Worm (Caenorhabditis elegans): ENCODE measurements around the gene fbxa-142.

ce11 chrV:16142371-16142770 is 11.2 kb upstream of the fbxa-142 start, which contains the start of gene fbxa-18:
- TF ChIP-seq C06A6.2 (GFP tag; conservative IDR thresholded peaks at IDR 0.05) (no peak), K11D2.4 (GFP tag; IDR thresholded peaks at IDR 0.05) (no peak), snpc-4 (GFP tag; optimal IDR thresholded peaks at IDR 0.05) (no peak), snpc-4 (tag; optimal IDR thresholded peaks at IDR 0.05) (no peak), unc-130 (GFP tag; optimal IDR thresholded peaks at IDR 0.05) (no peak), mel-28 (tag; optimal IDR thresholded peaks at IDR 0.05; ENCODE audit: borderline replicate concordance) (no peak), nhr-179 (tag; optimal IDR thresholded peaks at IDR 0.05) (no peak), B0336.3 (GFP tag; IDR thresholded peaks at IDR 0.05) (no peak), F49E8.2 (tag; optimal IDR thresholded peaks at IDR 0.05; ENCODE audit: insufficient read depth) (no peak), aptf-2 (GFP tag; conservative IDR thresholded peaks at IDR 0.05) (no peak), hlh-26 (GFP tag; conservative IDR thresholded peaks at IDR 0.05) (no peak), mes-4 (tag; optimal IDR thresholded peaks at IDR 0.05) (no peak), bed-1 (GFP tag; IDR thresholded peaks at IDR 0.05) (no peak)

Data from whole organism, young adult.